Worm (Caenorhabditis elegans): Measurements from ENCODE around the gene npr-31.

Gene npr-31

DNA sequence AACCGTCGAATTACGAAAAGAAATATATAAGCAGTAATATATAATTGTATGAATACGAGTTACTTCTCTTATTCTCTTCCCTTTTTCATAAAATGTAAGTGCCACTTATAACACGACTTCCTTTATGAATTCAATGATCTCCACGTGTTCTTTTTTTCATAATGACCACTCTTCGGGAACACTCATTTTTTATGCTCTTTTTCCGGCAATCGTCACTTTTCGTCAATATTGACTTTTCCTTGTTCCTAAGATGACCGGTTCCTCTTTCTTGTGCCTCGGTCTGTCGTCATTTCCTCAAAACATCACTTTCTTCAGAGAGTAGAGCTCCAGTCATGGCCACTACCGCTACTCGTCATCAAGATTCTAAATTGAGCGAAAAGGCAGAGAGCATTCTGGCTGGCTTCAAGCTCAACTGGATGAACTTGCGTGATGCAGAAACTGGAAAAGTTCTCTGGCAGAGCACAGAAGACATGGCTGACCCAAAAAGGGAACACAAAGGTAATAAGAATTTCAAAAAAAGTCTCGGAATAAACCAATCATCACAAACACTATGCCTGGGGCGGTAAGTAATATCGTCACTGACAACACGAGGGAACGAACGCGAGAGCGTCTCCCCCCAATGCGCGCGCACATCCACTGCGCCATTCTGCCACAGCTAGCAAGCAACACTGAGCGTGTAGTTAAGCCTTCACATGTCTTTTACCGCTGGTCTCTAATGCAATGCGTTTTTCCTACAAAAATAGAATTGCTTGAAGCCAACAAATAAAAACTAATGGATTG lies 39.3 kb downstream of the npr-31 start, which contains the start of gene pdl-1 (continued):
- peak; percentile 72 for TF ChIP-seq K09A11.1 (tag; optimal IDR thresholded peaks at IDR 0.05; ENCODE audit: insufficient read depth)
- TF ChIP-seq gmeb-2 (tag; optimal IDR thresholded peaks at IDR 0.05) = peak; percentile 94
- TF ChIP-seq pha-2 (tag; optimal IDR thresholded peaks at IDR 0.05) = peak; percentile 91
- no peak for TF ChIP-seq ama-1 (optimal IDR thresholded peaks at IDR 0.05)
- peak; percentile 87 for TF ChIP-seq Y22D7AL.16 (tag; optimal IDR thresholded peaks at IDR 0.05)
- TF ChIP-seq ttx-3 (tag; optimal IDR thresholded peaks at IDR 0.05) = peak; percentile 89
- TF ChIP-seq hlh-6 (tag; optimal IDR thresholded peaks at IDR 0.05) = peak; percentile 97
- TF ChIP-seq ztf-16 (tag; optimal IDR thresholded peaks at IDR 0.05) = peak; percentile 95
- TF ChIP-seq dve-1 (tag; optimal IDR thresholded peaks at IDR 0.05) = peak; percentile 89
- TF ChIP-seq ref-2 (tag; optimal IDR thresholded peaks at IDR 0.05) = peak; percentile 91
- peak; percentile 87 for TF ChIP-seq sox-2 (GFP tag; IDR thresholded peaks at IDR 0.05)
- TF ChIP-seq C38D4.7 (GFP tag; optimal IDR thresholded peaks at IDR 0.05) = peak; percentile 94
- peak; percentile 92 for TF ChIP-seq ceh-6 (GFP tag; optimal IDR thresholded peaks at IDR 0.05)
- peak; percentile 82 for TF ChIP-seq pag-3 (tag; optimal IDR thresholded peaks at IDR 0.05; ENCODE audit: borderline replicate concordance)
- TF ChIP-seq ceh-2 (tag; optimal IDR thresholded peaks at IDR 0.05) = peak; percentile 90
- peak; percentile 73 for TF ChIP-seq ceh-24 (tag; optimal IDR thresholded peaks at IDR 0.05)
- peak; percentile 95 for TF ChIP-seq T23F11.4 (GFP tag; optimal IDR thresholded peaks at IDR 0.05)
- TF ChIP-seq F13H6.1 (tag; optimal IDR thresholded peaks at IDR 0.05) = peak; percentile 79
- TF ChIP-seq che-1 (tag; optimal IDR thresholded peaks at IDR 0.05) = peak; percentile 92
- peak; percentile 91 for TF ChIP-seq unc-86 (tag; optimal IDR thresholded peaks at IDR 0.05)
- peak; percentile 84 for TF ChIP-seq pqm-1 (tag; optimal IDR thresholded peaks at IDR 0.05)
- peak; percentile 74 for TF ChIP-seq npax-4 (tag; optimal IDR thresholded peaks at IDR 0.05)
- TF ChIP-seq elt-2 (tag; optimal IDR thresholded peaks at IDR 0.05) = peak; percentile 94
- peak; percentile 83 for TF ChIP-seq pros-1 (tag; optimal IDR thresholded peaks at IDR 0.05)
- TF ChIP-seq sox-4 (tag; optimal IDR thresholded peaks at IDR 0.05) = peak; percentile 94
- peak; percentile 89 for TF ChIP-seq dmd-4 (tag; optimal IDR thresholded peaks at IDR 0.05; ENCODE audit: borderline replicate concordance)
- TF ChIP-seq unc-42 (tag; optimal IDR thresholded peaks at IDR 0.05) = peak; percentile 74
- peak; percentile 81 for TF ChIP-seq odd-2 (tag; optimal IDR thresholded peaks at IDR 0.05)
- peak; percentile 76 for TF ChIP-seq ahr-1 (tag; optimal IDR thresholded peaks at IDR 0.05)
- peak; percentile 94 for TF ChIP-seq hlh-13 (GFP tag; optimal IDR thresholded peaks at IDR 0.05)
- peak; percentile 89 for TF ChIP-seq lin-11 (tag; optimal IDR thresholded peaks at IDR 0.05)
- TF ChIP-seq unc-3 (GFP tag; conservative IDR thresholded peaks at IDR 0.05) = peak; percentile 91
- peak; percentile 93 for TF ChIP-seq unc-3 (tag; optimal IDR thresholded peaks at IDR 0.05)
- TF ChIP-seq ceh-34 (tag; optimal IDR thresholded peaks at IDR 0.05) = peak; percentile 93
- TF ChIP-seq eyg-1 (tag; optimal IDR thresholded peaks at IDR 0.05) = peak; percentile 90
- TF ChIP-seq K02D7.2 (tag; optimal IDR thresholded peaks at IDR 0.05) = peak; percentile 90
- TF ChIP-seq tbx-2 (tag; optimal IDR thresholded peaks at IDR 0.05) = peak; percentile 96
- peak; percentile 80 for TF ChIP-seq mec-3 (tag; optimal IDR thresholded peaks at IDR 0.05; ENCODE audit: borderline replicate concordance)
- TF ChIP-seq syd-9 (tag; optimal IDR thresholded peaks at IDR 0.05) = peak; percentile 95
- no peak for TF ChIP-seq ceh-22 (tag; optimal IDR thresholded peaks at IDR 0.05)
- TF ChIP-seq zip-5 (tag; optimal IDR thresholded peaks at IDR 0.05) = peak; percentile 81
- TF ChIP-seq ceh-31 (tag; optimal IDR thresholded peaks at IDR 0.05) = peak; percentile 86
- TF ChIP-seq nfya-1 (tag; optimal IDR thresholded peaks at IDR 0.05) = peak; percentile 54
- TF ChIP-seq fkh-6 (tag; optimal IDR thresholded peaks at IDR 0.05) = peak; percentile 91

Data from whole organism, late embryonic.